Fruit fly (Drosophila melanogaster) whole organism, larva: ENCODE measurements around the gene whe.

Experiments used
- noc ChIP-seq: fragments of 200-800 bp; sonication (Bioruptor generic); optimal IDR thresholded peaks from 3 replicates; lab custom pipeline; 2019; ENCODE audit warnings: missing biosample characterization, mild to moderate bottlenecking, missing genetic modification characterization, moderate library complexity

whe gene

dm6 chrX:21402672-21403071 is at the start of gene whe:
Gene whe, minus strand, starts transcription at chrX:21402772.
- no peak for TF ChIP-seq noc (tag; lab: Kevin White, UChicago)

dm6 chrX:21440687-21441086 is 38.1 kb upstream of the whe start:
- no peak for TF ChIP-seq noc (tag; lab: Kevin White, UChicago)

dm6 chrX:21429156-21429555 is 26.6 kb upstream of the whe start, which contains the start of gene CG10918:
Gene CG10918, minus strand, starts transcription at chrX:21429256.
- no peak for TF ChIP-seq noc (tag; lab: Kevin White, UChicago)

- no peak for TF ChIP-seq noc (tag; lab: Kevin White, UChicago)
These were observed 5.6 kb downstream of the whe start, which contains the start of gene lcs for dm6 chrX:21396860-21397459. Gene lcs, minus strand, starts transcription at chrX:21397316.

- TF ChIP-seq noc (tag; lab: Kevin White, UChicago) = no peak
These were observed 13.8 kb downstream of the whe start, which contains the start of gene mst for dm6 chrX:21388734-21389133. Gene mst, plus strand, starts transcription at chrX:21388977.

DNA sequence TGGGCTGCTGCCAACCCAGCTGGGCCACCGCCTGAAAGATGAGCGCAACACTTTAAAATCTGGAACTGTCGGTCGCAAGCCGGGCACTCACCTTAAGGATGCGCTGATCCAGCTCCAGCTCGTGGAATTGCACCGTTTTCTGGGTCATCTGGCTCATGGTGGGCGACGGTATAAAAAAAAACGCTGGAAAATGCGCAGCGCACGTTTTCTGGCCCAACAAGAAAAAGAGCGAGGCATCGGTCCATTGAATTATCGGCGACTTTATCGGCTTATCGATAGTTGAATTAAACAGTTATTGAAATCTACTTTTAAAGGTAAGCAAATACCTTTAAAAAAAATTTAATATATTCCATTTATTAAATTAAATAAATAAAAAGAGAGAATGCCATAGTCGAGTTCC is 14.9 kb downstream of the whe start, which contains the start of gene Ddx56:
Ddx56 (minus strand) TSS at position 252 of the 400 bp plus-strand sequence.
- no peak for TF ChIP-seq noc (tag; lab: Kevin White, UChicago)

DNA sequence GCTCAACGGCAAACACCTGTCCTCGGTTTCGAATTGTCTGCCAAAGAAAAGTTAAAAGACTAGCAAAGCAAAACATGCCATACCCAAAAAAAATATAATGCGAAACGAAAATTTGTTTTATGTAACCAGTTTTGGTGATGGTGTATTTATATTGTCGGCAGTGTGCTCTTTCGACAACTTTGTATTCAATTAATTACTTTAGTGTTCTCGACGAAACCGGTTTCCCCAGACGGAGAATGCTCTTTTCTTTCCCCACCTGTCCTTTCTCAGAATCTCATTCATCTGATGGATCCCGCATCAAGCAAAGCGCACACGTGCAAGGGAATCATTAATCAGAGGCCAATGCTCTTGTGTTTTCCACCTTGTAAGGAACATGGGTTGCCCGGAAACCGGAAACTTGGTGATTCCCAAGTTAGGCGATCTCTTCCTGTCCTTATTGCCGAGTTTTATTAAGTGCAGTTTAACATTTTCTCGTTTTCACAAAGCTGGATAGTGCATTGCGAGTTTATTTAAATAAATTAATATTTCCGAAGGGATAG is 24.2 kb downstream of the whe start:
- TF ChIP-seq noc (tag; lab: Kevin White, UChicago) = no peak

DNA sequence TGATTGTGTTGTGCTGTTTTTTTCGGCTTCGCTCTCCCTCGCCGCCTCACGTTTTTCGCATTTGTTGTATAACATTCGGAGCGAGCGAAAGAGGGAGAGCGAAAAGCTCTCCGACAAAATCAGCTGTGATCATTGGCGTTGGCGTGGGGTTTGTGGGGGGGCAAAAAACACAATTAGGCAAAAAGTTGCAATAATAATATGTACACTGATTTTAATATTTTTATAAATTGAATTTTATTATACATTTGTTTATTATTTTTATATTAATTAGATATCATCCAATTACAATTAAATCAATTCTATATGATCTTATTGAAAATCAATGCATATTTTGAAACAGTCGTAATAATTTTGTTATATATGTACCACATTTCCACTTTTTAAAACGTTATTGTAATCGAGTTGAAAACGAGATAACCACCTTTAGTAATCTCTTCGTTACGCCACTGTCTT is 27.0 kb downstream of the whe start:
- TF ChIP-seq noc (tag; lab: Kevin White, UChicago) = peak; percentile 75

DNA sequence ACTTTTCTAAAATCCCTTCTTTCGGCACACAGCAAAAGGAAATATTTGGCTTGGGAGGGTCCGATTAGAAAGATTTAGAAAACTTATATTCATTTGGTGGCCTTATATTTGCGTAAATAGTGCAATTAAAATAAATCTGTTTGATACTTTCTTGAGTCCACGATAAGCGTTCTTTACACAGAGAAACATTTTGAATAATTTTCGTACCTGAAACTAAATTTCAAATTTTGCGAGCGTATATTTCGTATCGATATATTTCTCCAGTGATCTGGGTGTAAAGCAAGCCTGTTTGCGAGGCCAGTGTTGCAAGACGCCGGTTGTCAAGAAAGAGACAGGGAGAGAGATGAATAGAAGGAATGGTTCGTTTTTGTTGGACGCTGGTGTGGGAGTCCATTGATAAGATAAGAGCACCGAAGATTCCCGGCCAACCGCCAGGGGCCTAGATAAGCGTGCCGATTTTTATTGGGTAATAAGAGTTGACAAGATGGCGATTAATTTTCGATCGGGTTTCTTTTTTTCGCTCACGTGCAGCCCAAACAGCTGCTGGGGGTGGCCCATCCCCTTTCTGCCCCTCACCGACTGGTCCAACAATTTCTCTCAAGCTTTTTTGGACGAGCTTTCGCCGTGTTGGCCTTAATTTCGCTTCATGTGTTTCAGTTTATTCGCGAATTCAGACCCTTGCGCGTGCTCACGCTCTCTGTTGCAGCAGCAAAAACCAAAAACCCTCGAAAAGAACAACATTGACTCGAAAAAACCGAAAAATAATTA is 28.7 kb downstream of the whe start, which contains the start of gene slgA:
slgA (plus strand) TSS at position 344 of the 768 bp plus-strand sequence.
- TF ChIP-seq noc (tag; lab: Kevin White, UChicago) = no peak

DNA sequence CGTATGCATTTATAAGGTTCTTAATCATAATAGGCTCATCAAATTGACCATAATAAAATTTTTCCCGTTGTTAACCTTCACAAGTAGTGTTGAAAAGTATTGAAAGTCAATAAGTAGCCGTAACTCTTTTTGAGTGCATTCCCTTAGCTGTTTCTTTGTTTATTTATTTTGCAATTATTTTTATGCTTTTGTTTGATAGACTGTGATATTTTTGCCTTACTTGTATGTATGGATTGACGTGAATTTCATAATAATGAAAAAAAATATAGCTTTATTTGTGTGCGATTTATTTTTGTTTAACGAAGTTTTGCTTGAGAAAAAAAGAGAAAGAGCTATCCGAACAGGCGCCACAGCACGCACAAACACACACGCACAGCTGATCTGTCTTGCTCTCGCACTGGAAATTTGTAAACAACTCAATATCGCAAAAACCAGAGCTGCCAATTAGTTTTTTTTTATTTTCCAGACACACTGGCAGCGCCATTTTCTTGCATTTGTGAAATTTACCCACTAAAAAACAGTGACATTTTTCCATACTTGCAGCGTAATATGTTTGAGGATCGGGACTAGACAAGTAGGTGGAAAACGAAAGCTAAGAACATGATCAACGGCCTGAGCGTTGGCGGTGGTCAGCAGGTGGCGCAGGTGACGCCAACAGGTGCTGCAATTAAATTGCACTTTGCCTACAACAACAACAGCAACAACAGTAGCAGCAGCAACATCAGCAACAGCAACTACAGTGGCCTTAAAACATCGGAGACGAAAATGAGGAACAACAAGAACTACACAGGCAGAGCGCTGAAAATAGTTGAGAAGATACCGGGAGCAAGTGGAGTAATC is 33.2 kb downstream of the whe start:
- no peak for TF ChIP-seq noc (tag; lab: Kevin White, UChicago)

- TF ChIP-seq noc (tag; lab: Kevin White, UChicago) = no peak
These were observed 34.1 kb downstream of the whe start for dm6 chrX:21368410-21368918.

DNA sequence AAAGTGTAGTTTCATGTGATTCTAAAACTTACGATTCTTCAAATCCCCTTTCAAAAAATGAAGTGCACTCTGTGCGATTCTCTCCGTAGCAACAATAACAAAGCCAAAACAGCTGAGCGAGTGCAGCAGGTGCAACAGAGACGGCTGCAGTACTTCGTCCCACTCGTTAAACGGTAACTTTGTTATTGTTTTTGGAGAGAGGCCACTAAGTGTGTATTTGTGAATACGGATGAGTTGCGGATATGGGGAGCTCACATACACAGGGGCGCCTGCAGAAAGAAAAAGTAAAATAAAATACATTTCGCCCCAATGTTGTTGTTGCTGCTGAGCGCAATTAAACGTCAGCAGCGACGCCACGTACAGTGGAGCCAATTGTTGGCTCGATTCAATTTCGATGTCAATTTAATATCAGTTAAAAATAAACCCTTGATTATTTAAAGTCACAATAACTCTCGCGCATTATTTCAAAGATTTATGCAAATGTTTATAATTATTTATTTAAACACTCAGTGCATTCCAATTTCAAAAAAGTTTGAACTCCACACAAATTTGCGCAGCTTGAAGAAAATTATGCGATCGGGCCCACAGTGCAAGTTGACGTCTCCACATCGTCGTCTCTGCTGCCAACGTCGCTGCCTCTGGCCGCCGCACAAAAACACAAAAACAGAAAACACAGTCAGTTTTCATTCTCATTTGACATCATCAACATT is 35.1 kb downstream of the whe start:
- TF ChIP-seq noc (tag; lab: Kevin White, UChicago) = peak; percentile 99

- TF ChIP-seq noc (tag; lab: Kevin White, UChicago) = peak; percentile 95
These were observed 36.1 kb downstream of the whe start for dm6 chrX:21366311-21366990.

- no peak for TF ChIP-seq noc (tag; lab: Kevin White, UChicago)
These were observed 37.2 kb downstream of the whe start for dm6 chrX:21365421-21365820.
